Worm (Caenorhabditis elegans) whole organism, L4 larva: Measurements from ENCODE around the gene R04B3.2.

Experiments
- F26F4.8 ChIP-seq: fragments of 200-800 bp; sonication (Bioruptor generic); conservative IDR thresholded peaks from 2 replicates; pipeline ENCODE4 v1.3.6; 2022; ENCODE audit warnings: missing genetic modification characterization, missing compliant biosample characterization
- F37D6.2 ChIP-seq: sonication (generic microtip); optimal IDR thresholded peaks from 2 replicates; lab custom pipeline; 2016; ENCODE audit warnings: mild to moderate bottlenecking, missing genetic modification characterization, missing compliant biosample characterization
- F44E2.7 ChIP-seq: fragments of 200-800 bp; sonication (Bioruptor generic); IDR thresholded peaks from 2 replicates; pipeline ENCODE4 v2.1.2; 2022; ENCODE audit warnings: missing genetic modification characterization, missing compliant biosample characterization
- R02D3.7 ChIP-seq: fragments of 150-350 bp; sonication (generic microtip); optimal IDR thresholded peaks from 3 replicates; lab custom pipeline; 2014; ENCODE audit warnings: missing biosample characterization, missing genetic modification characterization
- Y105C5A.15 ChIP-seq: fragments of 200-800 bp; sonication (Bioruptor generic); IDR thresholded peaks from 2 replicates; pipeline ENCODE4 v1.3.6; 2022; ENCODE audit warnings: missing genetic modification characterization, missing compliant biosample characterization
- Y5F2A.4 ChIP-seq: fragments of 200-800 bp; sonication (Bioruptor generic); optimal IDR thresholded peaks from 2 replicates; lab custom pipeline; 2018; ENCODE audit warnings: mild to moderate bottlenecking, missing genetic modification characterization, missing compliant biosample characterization
- Y75B8A.6 ChIP-seq: fragments of 200-800 bp; sonication (Bioruptor generic); IDR thresholded peaks from 2 replicates; pipeline ENCODE4 v1.3.6; 2022; ENCODE audit warnings: missing genetic modification reagents, missing genetic modification characterization, missing compliant biosample characterization
- ZK337.2 ChIP-seq: fragments of 200-800 bp; sonication (Bioruptor generic); IDR thresholded peaks from 2 replicates; pipeline ENCODE4 v1.3.6; 2022; ENCODE audit warnings: missing genetic modification reagents, missing genetic modification characterization, missing compliant biosample characterization
- ZK546.5 ChIP-seq, 2 experiments: sonication (generic microtip); optimal IDR thresholded peaks; 2 replicates each; lab custom pipeline; 2017; ENCODE audit warnings: missing biosample characterization in 2 of 2, missing genetic modification characterization in 2 of 2
- arid-1 ChIP-seq: fragments of 200-800 bp; sonication (Bioruptor generic); conservative IDR thresholded peaks from 2 replicates; pipeline ENCODE4 v1.3.6; 2022; ENCODE audit warnings: missing genetic modification reagents, missing genetic modification characterization, missing compliant biosample characterization
- ceh-20 ChIP-seq: fragments of 200-800 bp; sonication (Bioruptor generic); IDR thresholded peaks from 2 replicates; pipeline ENCODE4 v1.3.6; 2022; ENCODE audit warnings: missing genetic modification reagents, missing genetic modification characterization, missing compliant biosample characterization
- ceh-62 ChIP-seq: sonication (generic microtip); optimal IDR thresholded peaks from 2 replicates; lab custom pipeline; 2017; ENCODE audit warnings: missing biosample characterization, missing genetic modification characterization
- ces-1 ChIP-seq: fragments of 150-350 bp; sonication (generic microtip); optimal IDR thresholded peaks from 4 replicates; lab custom pipeline; 2014; ENCODE audit warnings: missing biosample characterization, missing genetic modification reagents, missing genetic modification characterization
- cey-2 ChIP-seq: sonication (generic microtip); optimal IDR thresholded peaks from 3 replicates; lab custom pipeline; 2017; ENCODE audit warnings: missing genetic modification characterization, mild to moderate bottlenecking, missing compliant biosample characterization, antibody characterized with exemption, borderline replicate concordance; ENCODE audit not compliant: insufficient read depth
- daf-12 ChIP-seq: fragments of 150-350 bp; optimal IDR thresholded peaks from 2 replicates; lab custom pipeline; 2014; ENCODE audit warnings: missing biosample characterization, missing genetic modification reagents, missing genetic modification characterization
- dmd-8 ChIP-seq: fragments of 200-800 bp; sonication (Bioruptor generic); IDR thresholded peaks from 2 replicates; pipeline ENCODE4 v1.3.6; 2022; ENCODE audit warnings: missing genetic modification characterization, missing compliant biosample characterization
- dpl-1 ChIP-seq: fragments of 150-350 bp; optimal IDR thresholded peaks from 2 replicates; lab custom pipeline; 2014; ENCODE audit warnings: missing biosample characterization, missing genetic modification reagents, missing genetic modification characterization
- dve-1 ChIP-seq: sonication (generic microtip); optimal IDR thresholded peaks from 2 replicates; lab custom pipeline; 2017; ENCODE audit warnings: antibody characterized with exemption, mild to moderate bottlenecking, missing genetic modification characterization, missing compliant biosample characterization; ENCODE audit not compliant: insufficient read depth
- egl-43 ChIP-seq: fragments of 200-800 bp; sonication (Bioruptor generic); IDR thresholded peaks from 2 replicates; pipeline ENCODE4 v1.3.6; 2022; ENCODE audit warnings: missing genetic modification reagents, missing genetic modification characterization, missing compliant biosample characterization
- fkh-10 ChIP-seq: fragments of 150-350 bp; optimal IDR thresholded peaks from 2 replicates; lab custom pipeline; 2014; ENCODE audit warnings: missing biosample characterization, missing genetic modification reagents, missing genetic modification characterization
- gei-8 ChIP-seq: fragments of 200-800 bp; sonication (Bioruptor generic); optimal IDR thresholded peaks from 2 replicates; lab custom pipeline; 2018; ENCODE audit warnings: mild to moderate bottlenecking, missing genetic modification characterization, missing compliant biosample characterization
- hif-1 ChIP-seq, 2 experiments: sonication (generic microtip); optimal IDR thresholded peaks; 2 replicates each; lab custom pipeline; 2016 to 2017; ENCODE audit warnings: missing compliant biosample characterization in 2 of 2, missing genetic modification characterization in 2 of 2, missing genetic modification reagents in 2 of 2, missing genotype in 2 of 2, mild to moderate bottlenecking in 1 of 2
- hlh-30 ChIP-seq: sonication (generic microtip); optimal IDR thresholded peaks from 2 replicates; lab custom pipeline; 2017; ENCODE audit warnings: antibody characterized with exemption, mild to moderate bottlenecking, missing genetic modification characterization, missing compliant biosample characterization; ENCODE audit not compliant: insufficient read depth
- lin-1 ChIP-seq: fragments of 200-800 bp; sonication (Bioruptor generic); IDR thresholded peaks from 2 replicates; pipeline ENCODE4 v1.3.6; 2022; ENCODE audit warnings: missing genetic modification reagents, missing genetic modification characterization, missing compliant biosample characterization
- lin-13 ChIP-seq: fragments of 150-350 bp; optimal IDR thresholded peaks from 2 replicates; lab custom pipeline; 2014; ENCODE audit warnings: missing biosample characterization, missing genetic modification reagents, missing genetic modification characterization
- lin-15B ChIP-seq: fragments of 150-350 bp; sonication (generic microtip); optimal IDR thresholded peaks from 3 replicates; lab custom pipeline; 2014; ENCODE audit warnings: missing biosample characterization, missing genetic modification characterization
- lsy-2 ChIP-seq, 2 experiments: fragments of 150-350 bp in 1 of 2; sonication (generic microtip) in 1 of 2; optimal IDR thresholded peaks; 2 replicates each; lab custom pipeline; 2014 to 2017; ENCODE audit warnings: missing biosample characterization in 2 of 2, missing genetic modification characterization in 2 of 2
- madf-5 ChIP-seq, 2 experiments: fragments of 200-800 bp; sonication (Bioruptor generic); IDR thresholded peaks; 2 replicates each; pipeline ENCODE4 v1.3.6; 2022; ENCODE audit warnings: missing compliant biosample characterization in 2 of 2, missing genetic modification characterization in 2 of 2
- madf-9 ChIP-seq: fragments of 200-800 bp; sonication (Bioruptor generic); conservative IDR thresholded peaks from 2 replicates; pipeline ENCODE4 v1.3.6; 2022; ENCODE audit warnings: missing genetic modification reagents, missing genetic modification characterization, missing compliant biosample characterization
- mdl-1 ChIP-seq, 2 experiments: fragments of 150-350 bp in 1 of 2; sonication (generic microtip) in 1 of 2; optimal IDR thresholded peaks; 2 replicates each; lab custom pipeline; 2014 to 2017; ENCODE audit warnings: missing biosample characterization in 2 of 2, missing genetic modification characterization in 2 of 2
- mes-2 ChIP-seq: sonication (generic microtip); optimal IDR thresholded peaks from 2 replicates; lab custom pipeline; 2016; ENCODE audit warnings: missing genotype, mild to moderate bottlenecking, missing genetic modification characterization, missing compliant biosample characterization; ENCODE audit not compliant: poor library complexity, severe bottlenecking
- mxl-3 ChIP-seq: fragments of 200-800 bp; sonication (Bioruptor generic); optimal IDR thresholded peaks from 2 replicates; lab custom pipeline; 2018; ENCODE audit warnings: mild to moderate bottlenecking, missing genetic modification characterization, missing compliant biosample characterization
- nhr-10 ChIP-seq: fragments of 150-350 bp; optimal IDR thresholded peaks from 2 replicates; lab custom pipeline; 2014; ENCODE audit warnings: missing biosample characterization, missing genetic modification characterization
- nhr-102 ChIP-seq: sonication (generic microtip); optimal IDR thresholded peaks from 2 replicates; lab custom pipeline; 2016; ENCODE audit warnings: mild to moderate bottlenecking, missing genetic modification characterization, moderate library complexity, missing compliant biosample characterization
- nhr-111 ChIP-seq: fragments of 200-800 bp; sonication (Bioruptor generic); optimal IDR thresholded peaks from 2 replicates; lab custom pipeline; 2018; ENCODE audit warnings: mild to moderate bottlenecking, missing genetic modification characterization, missing compliant biosample characterization
- nhr-237 ChIP-seq: sonication (generic microtip); optimal IDR thresholded peaks from 2 replicates; lab custom pipeline; 2017; ENCODE audit warnings: missing biosample characterization, missing genetic modification characterization
- nhr-41 ChIP-seq: fragments of 200-800 bp; sonication (Bioruptor generic); IDR thresholded peaks from 2 replicates; pipeline ENCODE4 v1.3.6; 2022; ENCODE audit warnings: missing genetic modification reagents, missing genetic modification characterization, missing compliant biosample characterization
- nhr-48 ChIP-seq: sonication (generic microtip); optimal IDR thresholded peaks from 2 replicates; lab custom pipeline; 2016; ENCODE audit warnings: mild to moderate bottlenecking, missing genetic modification characterization, missing compliant biosample characterization
- nhr-76 ChIP-seq: fragments of 150-350 bp; optimal IDR thresholded peaks from 2 replicates; lab custom pipeline; 2014; ENCODE audit warnings: missing biosample characterization, missing genetic modification characterization
- pha-4 ChIP-seq, 2 experiments: fragments of 150-350 bp in 1 of 2; fragments of 200-800 bp in 1 of 2; sonication (Bioruptor generic) in 1 of 2; IDR thresholded peaks in 1 of 2; optimal IDR thresholded peaks in 1 of 2; 2 replicates each; pipeline versions ENCODE4 v1.3.6 to Lab custom; 2014 to 2022; ENCODE audit warnings: missing genetic modification characterization in 2 of 2, missing genetic modification reagents in 2 of 2, missing biosample characterization in 1 of 2, missing compliant biosample characterization in 1 of 2
- pqm-1 ChIP-seq: sonication (generic microtip); optimal IDR thresholded peaks from 2 replicates; lab custom pipeline; 2017; ENCODE audit warnings: missing biosample characterization, missing genetic modification characterization
- sdz-12 ChIP-seq: fragments of 200-800 bp; sonication (Bioruptor generic); optimal IDR thresholded peaks from 2 replicates; lab custom pipeline; 2018; ENCODE audit warnings: mild to moderate bottlenecking, missing genetic modification characterization, missing compliant biosample characterization
- skn-1 ChIP-seq: fragments of 150-350 bp; optimal IDR thresholded peaks from 2 replicates; lab custom pipeline; 2014; ENCODE audit warnings: missing biosample characterization, missing genetic modification characterization
- spr-1 ChIP-seq: sonication (generic microtip); optimal IDR thresholded peaks from 2 replicates; lab custom pipeline; 2016; ENCODE audit warnings: mild to moderate bottlenecking, missing genetic modification characterization, missing compliant biosample characterization
- tag-97 ChIP-seq: fragments of 200-800 bp; sonication (Bioruptor generic); IDR thresholded peaks from 2 replicates; pipeline ENCODE4 v1.3.6; 2022; ENCODE audit warnings: missing genetic modification characterization, missing compliant biosample characterization
- tra-1 ChIP-seq: fragments of 200-800 bp; sonication (Bioruptor generic); IDR thresholded peaks from 2 replicates; pipeline ENCODE4 v1.3.6; 2022; ENCODE audit warnings: missing genetic modification reagents, missing genetic modification characterization, missing compliant biosample characterization
- unc-62 ChIP-seq, 3 experiments: fragments of 150-350 bp in 1 of 3; sonication (generic microtip); optimal IDR thresholded peaks in 2 of 3; peaks in 1 of 3; 1 replicate in 1 of 3; 2 replicates in 2 of 3; lab custom pipeline; 2014 to 2017; ENCODE audit warnings: missing biosample characterization in 3 of 3, missing genetic modification characterization in 3 of 3, missing genetic modification reagents in 3 of 3, missing genotype in 1 of 3
- zag-1 ChIP-seq: fragments of 150-350 bp; optimal IDR thresholded peaks from 2 replicates; lab custom pipeline; 2014; ENCODE audit warnings: missing biosample characterization, missing genetic modification characterization
- zfp-2 ChIP-seq: sonication (generic microtip); optimal IDR thresholded peaks from 2 replicates; lab custom pipeline; 2016; ENCODE audit warnings: mild to moderate bottlenecking, missing genetic modification characterization, missing compliant biosample characterization
- ztf-11 ChIP-seq: fragments of 150-350 bp; optimal IDR thresholded peaks from 2 replicates; lab custom pipeline; 2014; ENCODE audit warnings: missing biosample characterization, missing genetic modification characterization

Gene R04B3.2

ce11 chrX:2432459-2432858 lies 41.1 kb downstream of the R04B3.2 start (continued):
- TF ChIP-seq zag-1 (tag; lab: Kevin White, UChicago) (no peak), F44E2.7 (GFP tag; lab: Robert Waterston, UW) (no peak), ZK546.5 (tag; optimal IDR thresholded peaks at IDR 0.05; lab: Kevin White, UChicago) (no peak), tra-1 (no peak), mes-2 (tag; lab: Kevin White, UChicago) (peak; percentile 51), dmd-8 (GFP tag; lab: Robert Waterston, UW) (no peak), nhr-111 (no peak), R02D3.7 (tag; lab: Kevin White, UChicago) (no peak), nhr-41 (no peak), Y75B8A.6 (GFP tag; lab: Robert Waterston, UW) (no peak), arid-1 (GFP tag; lab: Robert Waterston, UW) (0 out of 2 replicates have a peak, but pooled peaks have one; percentile 50), madf-9 (GFP tag; lab: Robert Waterston, UW) (peak; percentile 58), ceh-20 (GFP tag; lab: Robert Waterston, UW) (no peak), nhr-237 (tag; lab: Kevin White, UChicago) (no peak), ceh-62 (no peak), dve-1 (tag; lab: Kevin White, UChicago) (peak; percentile 84), nhr-10 (no peak), pqm-1 (tag; lab: Kevin White, UChicago) (peak; percentile 50), ZK337.2 (GFP tag; lab: Robert Waterston, UW) (no peak), hif-1 (tag; optimal IDR thresholded peaks at IDR 0.05; lab: Kevin White, UChicago) (peak in 1 of 2 experiments; percentile 16), zfp-2 (tag; lab: Kevin White, UChicago) (no peak), nhr-48 (tag; lab: Kevin White, UChicago) (no peak), ztf-11 (tag; lab: Kevin White, UChicago) (no peak), mdl-1 (tag; optimal IDR thresholded peaks at IDR 0.05; lab: Kevin White, UChicago) (peak; percentile 23 to 55), cey-2 (tag; lab: Kevin White, UChicago) (no peak), sdz-12 (GFP tag; lab: Kevin White, UChicago) (no peak), lsy-2 (tag; optimal IDR thresholded peaks at IDR 0.05; lab: Kevin White, UChicago) (peak in 1 of 2 experiments; percentile 59), unc-62 (GFP tag; optimal IDR thresholded peaks at IDR 0.05 in 1 of 2; lab: Kevin White, UChicago) (no peak), unc-62 (tag; optimal IDR thresholded peaks at IDR 0.05; lab: Kevin White, UChicago) (no peak), dpl-1 (peak; percentile 15), tag-97 (GFP tag; lab: Robert Waterston, UW) (no peak), fkh-10 (no peak), lin-13 (GFP tag; lab: Kevin White, UChicago) (peak; percentile 66), mxl-3 (peak; percentile 83), skn-1 (tag; lab: Kevin White, UChicago) (no peak), spr-1 (no peak), Y5F2A.4 (no peak), F37D6.2 (tag; lab: Kevin White, UChicago) (peak; percentile 5), ces-1 (GFP tag; lab: Kevin White, UChicago) (no peak), egl-43 (GFP tag; lab: Robert Waterston, UW) (peak; percentile 88), madf-5 (GFP tag; IDR thresholded peaks at IDR 0.05; lab: Robert Waterston, UW) (no peak), hlh-30 (peak; percentile 59), Y105C5A.15 (GFP tag; lab: Robert Waterston, UW) (no peak), nhr-76 (tag; lab: Kevin White, UChicago) (no peak), daf-12 (tag; lab: Kevin White, UChicago) (no peak), pha-4 (GFP tag; IDR thresholded peaks at IDR 0.05; lab: Robert Waterston, UW) (peak; percentile 7; the same call in 1 of the 2 replicates), pha-4 (tag; optimal IDR thresholded peaks at IDR 0.05; lab: Kevin White, UChicago) (peak; percentile 51), nhr-102 (peak; percentile 36), lin-1 (0 out of 2 replicates have a peak, but pooled peaks have one; percentile 27), gei-8 (no peak), F26F4.8 (GFP tag; lab: Robert Waterston, UW) (no peak), lin-15B (no peak)
